Fruit fly (Drosophila melanogaster) whole organism, embryonic: ENCODE results near the gene CG3625.
A peak's percentile ranks its signal among the peaks of the same experiment; 100 is the strongest.

Experiments used
- B-H1 ChIP-seq: fragments of 200-800 bp; sonication (Bioruptor generic); IDR thresholded peaks from 3 replicates; pipeline ENCODE4 v1.3.6; 2022; ENCODE audit warnings: missing biosample characterization, missing genetic modification characterization
- CG10274 ChIP-seq: fragments of 200-800 bp; sonication (Bioruptor generic); optimal IDR thresholded peaks from 3 replicates; lab custom pipeline; 2017; ENCODE audit warnings: missing biosample characterization, mild to moderate bottlenecking, missing genetic modification characterization
- CG10321 ChIP-seq: fragments of 200-800 bp; sonication (Bioruptor generic); IDR thresholded peaks from 2 replicates; pipeline ENCODE4 v1.3.6; 2022; ENCODE audit warnings: missing biosample characterization, missing genetic modification characterization
- CG10462 ChIP-seq: fragments of 200-800 bp; sonication (Bioruptor generic); optimal IDR thresholded peaks from 2 replicates; lab custom pipeline; 2016; ENCODE audit warnings: missing biosample characterization, missing genetic modification characterization
- CG11560 ChIP-seq: fragments of 200-800 bp; sonication (Bioruptor generic); IDR thresholded peaks from 3 replicates; pipeline ENCODE4 v1.3.6; 2022; ENCODE audit warnings: missing biosample characterization, missing genetic modification characterization
- CG12155 ChIP-seq: fragments of 200-800 bp; sonication (Bioruptor generic); optimal IDR thresholded peaks from 3 replicates; lab custom pipeline; 2016; ENCODE audit warnings: missing biosample characterization, missing genetic modification characterization
- CG12769 ChIP-seq: fragments of 200-800 bp; sonication (Bioruptor generic); optimal IDR thresholded peaks from 2 replicates; lab custom pipeline; 2019; ENCODE audit warnings: missing biosample characterization, mild to moderate bottlenecking, missing genetic modification characterization, moderate library complexity
- CG14667 ChIP-seq: fragments of 200-800 bp; sonication (Bioruptor generic); IDR thresholded peaks from 2 replicates; pipeline ENCODE4 v1.3.6; 2022; ENCODE audit warnings: missing biosample characterization, missing genetic modification characterization
- CG1602 ChIP-seq: fragments of 200-800 bp; sonication (Bioruptor generic); optimal IDR thresholded peaks from 3 replicates; lab custom pipeline; 2016; ENCODE audit warnings: missing biosample characterization, missing genetic modification characterization
- CG17186 ChIP-seq: fragments of 200-800 bp; sonication (Bioruptor generic); optimal IDR thresholded peaks from 3 replicates; lab custom pipeline; 2017; ENCODE audit warnings: missing biosample characterization, missing genetic modification reagents, missing genetic modification characterization
- CG17612 ChIP-seq: fragments of 200-800 bp; sonication (Bioruptor generic); IDR thresholded peaks from 2 replicates; pipeline ENCODE4 v1.3.6; 2022; ENCODE audit warnings: missing biosample characterization, missing genetic modification characterization
- CG2120 ChIP-seq: fragments of 200-800 bp; sonication (Bioruptor generic); optimal IDR thresholded peaks from 3 replicates; lab custom pipeline; 2016; ENCODE audit warnings: missing biosample characterization, missing genetic modification characterization
- CG2202 ChIP-seq: fragments of 200-800 bp; sonication (Bioruptor generic); optimal IDR thresholded peaks from 2 replicates; lab custom pipeline; 2018; ENCODE audit warnings: missing biosample characterization, mild to moderate bottlenecking, missing genetic modification characterization
- CG2889 ChIP-seq: fragments of 200-800 bp; sonication (Bioruptor generic); IDR thresholded peaks from 3 replicates; pipeline ENCODE4 v1.3.6; 2022; ENCODE audit warnings: missing biosample characterization, missing genetic modification characterization
- CG3838 ChIP-seq: fragments of 200-800 bp; sonication (Bioruptor generic); optimal IDR thresholded peaks from 3 replicates; lab custom pipeline; 2016; ENCODE audit warnings: missing biosample characterization, missing genetic modification characterization
- CG42726 ChIP-seq: fragments of 200-800 bp; sonication (Bioruptor generic); IDR thresholded peaks from 2 replicates; pipeline ENCODE4 v1.3.6; 2022; ENCODE audit warnings: missing biosample characterization, missing genetic modification characterization; ENCODE audit not compliant: partially characterized antibody
- CG4617 ChIP-seq: fragments of 200-800 bp; sonication (Bioruptor generic); optimal IDR thresholded peaks from 3 replicates; lab custom pipeline; 2016; ENCODE audit warnings: missing biosample characterization, missing genetic modification characterization, borderline replicate concordance
- CG4707 ChIP-seq: fragments of 200-800 bp; sonication (Bioruptor generic); optimal IDR thresholded peaks from 2 replicates; lab custom pipeline; 2018; ENCODE audit warnings: missing biosample characterization, mild to moderate bottlenecking, missing genetic modification characterization, moderate library complexity
- CG4730 ChIP-seq: fragments of 200-800 bp; sonication (Bioruptor generic); IDR thresholded peaks from 2 replicates; pipeline ENCODE4 v1.3.6; 2022; ENCODE audit warnings: missing biosample characterization, missing genetic modification characterization
- CG4820 ChIP-seq: fragments of 200-800 bp; sonication (Bioruptor generic); optimal IDR thresholded peaks from 3 replicates; lab custom pipeline; 2016; ENCODE audit warnings: missing biosample characterization, missing genetic modification characterization
- CG5245 ChIP-seq: fragments of 200-800 bp; sonication (Bioruptor generic); optimal IDR thresholded peaks from 3 replicates; lab custom pipeline; 2016; ENCODE audit warnings: missing biosample characterization, missing genetic modification characterization
- CG6254 ChIP-seq: fragments of 200-800 bp; sonication (Bioruptor generic); optimal IDR thresholded peaks from 3 replicates; lab custom pipeline; 2017; ENCODE audit warnings: mild to moderate bottlenecking, missing biosample characterization, missing genetic modification reagents, missing genetic modification characterization
- CG7987 ChIP-seq: fragments of 200-800 bp; sonication (Bioruptor generic); optimal IDR thresholded peaks from 2 replicates; lab custom pipeline; 2018; ENCODE audit warnings: missing biosample characterization, mild to moderate bottlenecking, missing genetic modification characterization, moderate library complexity
- CG8478 ChIP-seq: fragments of >200 bp; optimal IDR thresholded peaks from 2 replicates; lab custom pipeline; 2018
- CG9817 ChIP-seq: fragments of 200-800 bp; sonication (Bioruptor generic); optimal IDR thresholded peaks from 2 replicates; lab custom pipeline; 2018; ENCODE audit warnings: missing biosample characterization, mild to moderate bottlenecking, missing genetic modification characterization, moderate library complexity
- CrebB ChIP-seq: fragments of 200-800 bp; sonication (Bioruptor generic); optimal IDR thresholded peaks from 3 replicates; lab custom pipeline; 2018; ENCODE audit warnings: missing biosample characterization, mild to moderate bottlenecking, missing genetic modification characterization
- Ets65A ChIP-seq: fragments of 200-800 bp; sonication (Bioruptor generic); peaks from one replicate; lab custom pipeline; 2016; ENCODE audit warnings: missing biosample characterization, missing genetic modification characterization
- Fer3 ChIP-seq: fragments of 200-800 bp; sonication (Bioruptor generic); optimal IDR thresholded peaks from 2 replicates; lab custom pipeline; 2018; ENCODE audit warnings: missing biosample characterization, mild to moderate bottlenecking, missing genetic modification characterization, moderate library complexity
- H15 ChIP-seq: fragments of 200-800 bp; sonication (Bioruptor generic); IDR thresholded peaks from 3 replicates; pipeline ENCODE4 v1.3.6; 2022; ENCODE audit warnings: missing biosample characterization, missing genetic modification characterization
- HmgD ChIP-seq: fragments of 200-800 bp; sonication (Bioruptor generic); optimal IDR thresholded peaks from 3 replicates; lab custom pipeline; 2016; ENCODE audit warnings: missing biosample characterization, missing genetic modification characterization
- Hr39 ChIP-seq: fragments of >200 bp; optimal IDR thresholded peaks from 2 replicates; lab custom pipeline; 2017
- MBD-R2 ChIP-seq: fragments of 200-800 bp; sonication (Bioruptor generic); IDR thresholded peaks from 2 replicates; pipeline ENCODE4 v1.3.6; 2022; ENCODE audit warnings: missing biosample characterization, missing genetic modification characterization
- Meics ChIP-seq: fragments of 200-800 bp; sonication (Bioruptor generic); optimal IDR thresholded peaks from 2 replicates; lab custom pipeline; 2017; ENCODE audit warnings: missing biosample characterization, mild to moderate bottlenecking, missing genetic modification characterization
- NC2α ChIP-seq: fragments of 200-800 bp; sonication (Bioruptor generic); optimal IDR thresholded peaks from 2 replicates; lab custom pipeline; 2016; ENCODE audit warnings: missing biosample characterization, missing genetic modification characterization
- NC2β ChIP-seq: fragments of 200-800 bp; sonication (Bioruptor generic); optimal IDR thresholded peaks from 2 replicates; lab custom pipeline; 2016; ENCODE audit warnings: missing biosample characterization, missing genetic modification characterization
- Nf-YA ChIP-seq: fragments of 200-800 bp; sonication (Bioruptor generic); IDR thresholded peaks from 2 replicates; pipeline ENCODE4 v1.3.6; 2022; ENCODE audit warnings: missing biosample characterization, missing genetic modification characterization
- Oaz ChIP-seq: fragments of 200-800 bp; sonication (Bioruptor generic); IDR thresholded peaks from 2 replicates; pipeline ENCODE4 v1.3.6; 2022; ENCODE audit warnings: missing biosample characterization, missing genetic modification characterization
- amos ChIP-seq: fragments of 200-800 bp; sonication (Bioruptor generic); IDR thresholded peaks from 2 replicates; pipeline ENCODE4 v1.3.6; 2022; ENCODE audit warnings: missing biosample characterization, missing genetic modification characterization; ENCODE audit not compliant: partially characterized antibody
- chif ChIP-seq, 2 experiments: fragments of 200-800 bp; sonication (Bioruptor generic); optimal IDR thresholded peaks; 3 replicates each; lab custom pipeline; 2016; ENCODE audit warnings: missing biosample characterization in 2 of 2, missing genetic modification characterization in 2 of 2
- cwo ChIP-seq: fragments of 200-800 bp; sonication (Bioruptor generic); optimal IDR thresholded peaks from 3 replicates; lab custom pipeline; 2017; ENCODE audit warnings: missing biosample characterization, missing genetic modification characterization, mild to moderate bottlenecking, moderate library complexity, missing genetic modification reagents
- fru ChIP-seq: fragments of >200 bp; optimal IDR thresholded peaks from 2 replicates; lab custom pipeline; 2017
- gsb-n ChIP-seq: fragments of 200-800 bp; sonication (Bioruptor generic); optimal IDR thresholded peaks from 3 replicates; lab custom pipeline; 2018; ENCODE audit warnings: missing biosample characterization, mild to moderate bottlenecking, missing genetic modification characterization
- h ChIP-seq: fragments of >200 bp; optimal IDR thresholded peaks from 2 replicates; lab custom pipeline; 2017
- lbe ChIP-seq: fragments of 200-800 bp; sonication (Bioruptor generic); optimal IDR thresholded peaks from 2 replicates; lab custom pipeline; 2016; ENCODE audit warnings: missing biosample characterization, mild to moderate bottlenecking, missing genetic modification characterization
- lmd ChIP-seq: fragments of 200-800 bp; sonication (Bioruptor generic); IDR thresholded peaks from 2 replicates; pipeline ENCODE4 v1.3.6; 2022; ENCODE audit warnings: missing biosample characterization, missing genetic modification characterization
- luna ChIP-seq: fragments of 200-800 bp; sonication (Bioruptor generic); optimal IDR thresholded peaks from 2 replicates; lab custom pipeline; 2016; ENCODE audit warnings: missing biosample characterization, missing genetic modification characterization
- prd ChIP-seq, 3 experiments: fragments of >200 bp in 2 of 3; fragments of 200-800 bp in 1 of 3; sonication (Bioruptor generic) in 1 of 3; optimal IDR thresholded peaks in 2 of 3; IDR thresholded peaks in 1 of 3; 2 replicates in 2 of 3; 3 replicates in 1 of 3; pipeline versions ENCODE4 v1.3.6 to Lab custom; 2017 to 2022; ENCODE audit warnings: missing biosample characterization in 1 of 3, missing genetic modification characterization in 1 of 3
- sr ChIP-seq: fragments of 200-800 bp; sonication (Bioruptor generic); IDR thresholded peaks from 3 replicates; pipeline ENCODE4 v1.3.6; 2022; ENCODE audit warnings: missing biosample characterization, missing genetic modification characterization
- tin ChIP-seq: fragments of 200-800 bp; sonication (Bioruptor generic); optimal IDR thresholded peaks from 3 replicates; lab custom pipeline; 2016; ENCODE audit warnings: missing biosample characterization, missing genetic modification characterization
- tx ChIP-seq: fragments of 200-800 bp; sonication (Bioruptor generic); optimal IDR thresholded peaks from 2 replicates; lab custom pipeline; 2016; ENCODE audit warnings: missing biosample characterization, missing genetic modification characterization

Gene CG3625

dm6 chr2L:297480-298284, 6.1 kb upstream of the CG3625 start, which contains the start of gene Pi3K21B (continued):
- TF ChIP-seq CG4730: peak; percentile 58
- TF ChIP-seq CG4707 (GFP tag; lab: Kevin White, UChicago): peak; percentile 37
- TF ChIP-seq CG10462 (GFP tag; lab: Kevin White, UChicago): peak; percentile 75
- peak; percentile 83 for TF ChIP-seq lbe (GFP tag; lab: Kevin White, UChicago)
- TF ChIP-seq chif (GFP tag; optimal IDR thresholded peaks at IDR 0.05; lab: Kevin White, UChicago): peak; percentile 87 to 88
- TF ChIP-seq CG1602 (GFP tag; lab: Kevin White, UChicago): peak; percentile 90
- TF ChIP-seq CG5245 (GFP tag; lab: Kevin White, UChicago): peak; percentile 87
- peak; percentile 92 for TF ChIP-seq CG12155 (GFP tag; lab: Kevin White, UChicago)
- 0 out of 2 replicates have a peak, but pooled peaks have one; percentile 39 for TF ChIP-seq CG42726 (GFP tag; lab: Robert Waterston, UW)
- TF ChIP-seq prd (optimal IDR thresholded peaks at IDR 0.05; lab: Kevin White, UChicago): no peak
- peak; percentile 87 for TF ChIP-seq prd (GFP tag; IDR thresholded peaks at IDR 0.05; lab: Robert Waterston, UW)
- TF ChIP-seq CG2889 (GFP tag; lab: Robert Waterston, UW): peak; percentile 75
- peak; percentile 87 for TF ChIP-seq CG17186 (GFP tag; lab: Kevin White, UChicago)
- peak; percentile 82 for TF ChIP-seq gsb-n
- TF ChIP-seq CG14667 (GFP tag; lab: Robert Waterston, UW): peak; percentile 66
- peak; percentile 83 for TF ChIP-seq NC2β (GFP tag; lab: Kevin White, UChicago)
- TF ChIP-seq CG7987: peak; percentile 67
- peak; percentile 90 for TF ChIP-seq tx (GFP tag; lab: Kevin White, UChicago)
- peak; percentile 96 for TF ChIP-seq CG2120 (GFP tag; lab: Kevin White, UChicago)
- TF ChIP-seq MBD-R2: peak; percentile 76; the same call in 1 of the 2 replicates
- TF ChIP-seq CG12769 (tag; lab: Kevin White, UChicago): peak; percentile 81
- peak; percentile 75 for TF ChIP-seq CG3838
- peak; percentile 89 for TF ChIP-seq Fer3
- TF ChIP-seq B-H1 (GFP tag; lab: Robert Waterston, UW): peak; percentile 74
- TF ChIP-seq Nf-YA (GFP tag; lab: Robert Waterston, UW): no peak; the same call in 1 of the 2 replicates
- no peak for TF ChIP-seq Hr39 (lab: Kevin White, UChicago)
- TF ChIP-seq h (lab: Kevin White, UChicago): no peak
- TF ChIP-seq CG2202 (tag; lab: Kevin White, UChicago): peak; percentile 62
- peak; percentile 88 for TF ChIP-seq CG4820 (GFP tag; lab: Kevin White, UChicago)
- peak; percentile 78 for TF ChIP-seq CG8478
- TF ChIP-seq lmd (GFP tag; lab: Robert Waterston, UW): peak; percentile 90
- TF ChIP-seq luna: peak; percentile 82
- peak; percentile 97 for TF ChIP-seq CG4617 (GFP tag; lab: Kevin White, UChicago)
- TF ChIP-seq H15: peak; percentile 69
- TF ChIP-seq Ets65A: peak; percentile 100
- TF ChIP-seq CG17612: peak; percentile 52; the same call in 1 of the 2 replicates
- TF ChIP-seq HmgD (GFP tag; lab: Kevin White, UChicago): peak; percentile 87
- peak; percentile 87 for TF ChIP-seq Meics (GFP tag; lab: Kevin White, UChicago)
- peak; percentile 52; the same call in 1 of the 3 replicates for TF ChIP-seq sr (GFP tag; lab: Robert Waterston, UW)
- TF ChIP-seq NC2α: peak; percentile 75
- TF ChIP-seq CrebB (tag; lab: Kevin White, UChicago): peak; percentile 66
- peak; percentile 20; the same call in 1 of the 2 replicates for TF ChIP-seq CG10321
- TF ChIP-seq CG9817: peak; percentile 93
- peak; percentile 94 for TF ChIP-seq tin (GFP tag; lab: Kevin White, UChicago)
- TF ChIP-seq CG11560 (tag; lab: Robert Waterston, UW): peak; percentile 78
- peak; percentile 50 for TF ChIP-seq CG10274 (GFP tag; lab: Kevin White, UChicago)
- TF ChIP-seq fru (lab: Kevin White, UChicago): no peak
- no peak; the same call in 1 of the 2 replicates for TF ChIP-seq amos (GFP tag; lab: Robert Waterston, UW)
- peak; percentile 79 for TF ChIP-seq Oaz (GFP tag; lab: Robert Waterston, UW)
- peak; percentile 69 for TF ChIP-seq cwo (GFP tag; lab: Kevin White, UChicago)
- peak; percentile 77 for TF ChIP-seq CG6254 (GFP tag; lab: Kevin White, UChicago)
